Fruit fly (Drosophila melanogaster) whole organism, wandering third instar larva: Measurements from ENCODE around the gene Gba1a.

Experiments used
- Abd-B ChIP-seq: fragments of >200 bp; optimal IDR thresholded peaks from 2 replicates; lab custom pipeline; 2017; ENCODE audit warnings: missing biosample characterization, missing genetic modification characterization
- CG32264 ChIP-seq: fragments of 200-800 bp; sonication (Bioruptor generic); optimal IDR thresholded peaks from 2 replicates; lab custom pipeline; 2016; ENCODE audit warnings: missing biosample characterization, missing genetic modification characterization
- CG9705 ChIP-seq: fragments of 200-800 bp; sonication (Bioruptor generic); optimal IDR thresholded peaks from 2 replicates; lab custom pipeline; 2018; ENCODE audit warnings: missing biosample characterization, mild to moderate bottlenecking, missing genetic modification characterization
- CrebA ChIP-seq: fragments of 200-800 bp; sonication (Bioruptor generic); optimal IDR thresholded peaks from 2 replicates; lab custom pipeline; 2016; ENCODE audit warnings: missing biosample characterization, mild to moderate bottlenecking, missing genetic modification characterization, borderline replicate concordance
- Dfd ChIP-seq: fragments of >200 bp; optimal IDR thresholded peaks from 2 replicates; lab custom pipeline; 2017; ENCODE audit warnings: missing biosample characterization, missing genetic modification characterization
- Dif ChIP-seq: fragments of 200-275, 200-300 bp; sonication (Bioruptor generic); optimal IDR thresholded peaks from 2 replicates; lab custom pipeline; 2018; ENCODE audit warnings: missing biosample characterization, missing genetic modification characterization; ENCODE audit not compliant: partially characterized antibody
- GATAd ChIP-seq: sonication (Bioruptor generic); optimal IDR thresholded peaks from 2 replicates; lab custom pipeline; 2016; ENCODE audit warnings: missing biosample characterization, missing genetic modification characterization
- HLH106 ChIP-seq: fragments of 200-800 bp; optimal IDR thresholded peaks from 3 replicates; lab custom pipeline; 2019; ENCODE audit warnings: missing biosample characterization, mild to moderate bottlenecking, missing genetic modification characterization, moderate library complexity
- Hr78 ChIP-seq: fragments of >200 bp; optimal IDR thresholded peaks from 2 replicates; lab custom pipeline; 2017; ENCODE audit warnings: missing biosample characterization, missing genetic modification characterization
- Hr83 ChIP-seq: fragments of 200-300 bp; sonication (Bioruptor generic); optimal IDR thresholded peaks from 2 replicates; lab custom pipeline; 2016; ENCODE audit warnings: missing biosample characterization, mild to moderate bottlenecking, missing genetic modification characterization, moderate library complexity; ENCODE audit not compliant: poor library complexity, severe bottlenecking
- Jra ChIP-seq: sonication (Bioruptor generic); optimal IDR thresholded peaks from 2 replicates; lab custom pipeline; 2016; ENCODE audit warnings: missing biosample characterization, missing genetic modification characterization
- Mio ChIP-seq: sonication (Bioruptor generic); optimal IDR thresholded peaks from 2 replicates; lab custom pipeline; 2016; ENCODE audit warnings: missing biosample characterization, missing genetic modification characterization
- Myc ChIP-seq: fragments of >200 bp; optimal IDR thresholded peaks from 2 replicates; lab custom pipeline; 2017
- N ChIP-seq: fragments of >200 bp; optimal IDR thresholded peaks from 2 replicates; lab custom pipeline; 2018; ENCODE audit warnings: missing biosample characterization, missing external identifiers, missing genetic modification characterization
- OdsH ChIP-seq: fragments of 200-800 bp; sonication (Bioruptor generic); optimal IDR thresholded peaks from 2 replicates; lab custom pipeline; 2016; ENCODE audit warnings: missing biosample characterization, mild to moderate bottlenecking, missing genetic modification characterization
- Rel ChIP-seq, 2 experiments: fragments of 200-800 bp; sonication (Bioruptor generic) in 1 of 2; optimal IDR thresholded peaks; 2 replicates in 1 of 2; 3 replicates in 1 of 2; lab custom pipeline; 2016 to 2019; ENCODE audit warnings: mild to moderate bottlenecking in 2 of 2, missing biosample characterization in 2 of 2, missing genetic modification characterization in 2 of 2, moderate library complexity in 1 of 2
- Vsx2 ChIP-seq: fragments of 200-300, 225-300 bp; sonication (Bioruptor generic); optimal IDR thresholded peaks from 2 replicates; lab custom pipeline; 2018; ENCODE audit warnings: missing biosample characterization, missing genetic modification characterization; ENCODE audit not compliant: partially characterized antibody
- br ChIP-seq: fragments of 200-800 bp; sonication (Bioruptor generic); optimal IDR thresholded peaks from 2 replicates; lab custom pipeline; 2016; ENCODE audit warnings: missing biosample characterization, missing genetic modification characterization
- dl ChIP-seq, 2 experiments: fragments of 175-275, 200-275 bp in 1 of 2; fragments of 200-275 bp in 1 of 2; sonication (Bioruptor generic); optimal IDR thresholded peaks; lab custom pipeline; 2018; ENCODE audit warnings: mild to moderate bottlenecking in 2 of 2, missing biosample characterization in 2 of 2, missing genetic modification characterization in 2 of 2, moderate library complexity in 2 of 2; ENCODE audit not compliant: partially characterized antibody in 2 of 2, insufficient read depth in 1 of 2
- dmrt93B ChIP-seq: fragments of 200-800 bp; sonication (Bioruptor generic); optimal IDR thresholded peaks from 2 replicates; lab custom pipeline; 2018; ENCODE audit warnings: missing biosample characterization, mild to moderate bottlenecking, missing genetic modification characterization
- dsf ChIP-seq: sonication (Bioruptor generic); optimal IDR thresholded peaks from 2 replicates; lab custom pipeline; 2016; ENCODE audit warnings: missing biosample characterization, missing genetic modification characterization, borderline replicate concordance
- ey ChIP-seq: fragments of 200-800 bp; sonication (Bioruptor generic); optimal IDR thresholded peaks from 2 replicates; lab custom pipeline; 2016; ENCODE audit warnings: missing biosample characterization, missing genetic modification characterization
- foxo ChIP-seq, 2 experiments: fragments of 200-800 bp; sonication (Bioruptor generic); optimal IDR thresholded peaks; 2 replicates in 1 of 2; 3 replicates in 1 of 2; lab custom pipeline; 2016 to 2017; ENCODE audit warnings: missing biosample characterization in 2 of 2, missing genetic modification characterization in 2 of 2
- fru ChIP-seq: fragments of 200-800 bp; sonication (Bioruptor generic); optimal IDR thresholded peaks from 3 replicates; lab custom pipeline; 2016; ENCODE audit warnings: missing biosample characterization, mild to moderate bottlenecking, missing genetic modification characterization
- h ChIP-seq: fragments of 200-800 bp; sonication (Bioruptor generic); optimal IDR thresholded peaks from 3 replicates; lab custom pipeline; 2016; ENCODE audit warnings: missing biosample characterization, mild to moderate bottlenecking, missing genetic modification characterization
- jim ChIP-seq: fragments of 175-275, 200-325 bp; sonication (Bioruptor generic); optimal IDR thresholded peaks from 2 replicates; lab custom pipeline; 2016; ENCODE audit warnings: missing biosample characterization, mild to moderate bottlenecking, missing genetic modification characterization
- pan ChIP-seq: fragments of >200 bp; optimal IDR thresholded peaks from 2 replicates; lab custom pipeline; 2017
- psq ChIP-seq: fragments of 200-800 bp; sonication (Bioruptor generic); optimal IDR thresholded peaks from 3 replicates; lab custom pipeline; 2017; ENCODE audit warnings: missing biosample characterization, mild to moderate bottlenecking, missing genetic modification characterization, moderate library complexity
- rgr ChIP-seq: fragments of 200-800 bp; sonication (Bioruptor generic); optimal IDR thresholded peaks from 3 replicates; lab custom pipeline; 2016; ENCODE audit warnings: missing biosample characterization, mild to moderate bottlenecking, missing genetic modification characterization
- sage ChIP-seq: fragments of 200-800 bp; sonication (Bioruptor generic); optimal IDR thresholded peaks from 2 replicates; lab custom pipeline; 2016; ENCODE audit warnings: missing biosample characterization, mild to moderate bottlenecking, missing genetic modification characterization
- tai ChIP-seq: sonication (Bioruptor generic); optimal IDR thresholded peaks from 2 replicates; lab custom pipeline; 2016; ENCODE audit warnings: missing biosample characterization, missing genetic modification characterization
- usp ChIP-seq: fragments of >200 bp; optimal IDR thresholded peaks from 2 replicates; lab custom pipeline; 2017; ENCODE audit warnings: missing biosample characterization, missing genetic modification characterization
- woc ChIP-seq: sonication (Bioruptor generic); optimal IDR thresholded peaks from 2 replicates; lab custom pipeline; 2016; ENCODE audit warnings: missing biosample characterization, mild to moderate bottlenecking, missing genetic modification characterization

Gene Gba1a

dm6 chr3R:23679911-23680336, 20.5 kb upstream of the Gba1a start, which contains the start of gene eIF3d1:
TSS of gene eIF3d1 (plus strand) at chr3R:23680039.
- no peak for TF ChIP-seq dmrt93B (GFP tag; lab: Kevin White, UChicago)
- no peak for TF ChIP-seq OdsH (GFP tag; lab: Kevin White, UChicago)
- TF ChIP-seq br (GFP tag; lab: Kevin White, UChicago) = peak; percentile 1
- no peak for TF ChIP-seq fru (GFP tag; lab: Kevin White, UChicago)
- no peak for TF ChIP-seq h (GFP tag; lab: Kevin White, UChicago)
- no peak for TF ChIP-seq CG9705 (GFP tag; lab: Kevin White, UChicago)
- no peak for TF ChIP-seq Dfd (GFP tag; lab: Kevin White, UChicago)
- peak; percentile 32 for TF ChIP-seq Dif (GFP tag; lab: Kevin White, UChicago)
- no peak for TF ChIP-seq foxo (GFP tag; optimal IDR thresholded peaks at IDR 0.05; lab: Kevin White, UChicago)
- TF ChIP-seq HLH106 (tag; lab: Kevin White, UChicago) = peak; percentile 17
- TF ChIP-seq dsf = no peak
- no peak for TF ChIP-seq Hr78
- TF ChIP-seq Jra (GFP tag; lab: Kevin White, UChicago) = no peak
- no peak for TF ChIP-seq woc (GFP tag; lab: Kevin White, UChicago)
- TF ChIP-seq dl (GFP tag; optimal IDR thresholded peaks at IDR 0.05; lab: Kevin White, UChicago; ENCODE audit: insufficient read depth in 1 of 2, partially characterized antibody in 2 of 2) = peak in 1 of 2 experiments; percentile 1
- TF ChIP-seq N (GFP tag; lab: Kevin White, UChicago) = no peak
- TF ChIP-seq Rel (GFP tag; optimal IDR thresholded peaks at IDR 0.05; lab: Kevin White, UChicago) = no peak
- TF ChIP-seq Rel (tag; optimal IDR thresholded peaks at IDR 0.05; lab: Kevin White, UChicago) = no peak
- TF ChIP-seq CrebA = no peak
- peak; percentile 11 for TF ChIP-seq Myc (lab: Kevin White, UChicago)
- peak; percentile 21 for TF ChIP-seq rgr
- TF ChIP-seq sage (GFP tag; lab: Kevin White, UChicago) = no peak
- TF ChIP-seq, all 38 proteins: peak for 6

- TF ChIP-seq dmrt93B (GFP tag; lab: Kevin White, UChicago) (no peak), Abd-B (GFP tag; lab: Kevin White, UChicago) (no peak), HLH106 (tag; lab: Kevin White, UChicago) (no peak), Hr83 (GFP tag; lab: Kevin White, UChicago) (no peak), CG32264 (no peak), Dfd (GFP tag; lab: Kevin White, UChicago) (no peak), GATAd (GFP tag; lab: Kevin White, UChicago) (no peak), tai (GFP tag; lab: Kevin White, UChicago) (no peak), dsf (no peak), woc (GFP tag; lab: Kevin White, UChicago) (no peak), OdsH (GFP tag; lab: Kevin White, UChicago) (no peak), rgr (no peak), Hr78 (no peak), Dif (GFP tag; lab: Kevin White, UChicago) (no peak), Vsx2 (GFP tag; lab: Kevin White, UChicago) (no peak), Jra (GFP tag; lab: Kevin White, UChicago) (no peak), jim (GFP tag; lab: Kevin White, UChicago) (no peak)
These were observed 18.2 kb upstream of the Gba1a start, which contains the start of gene CG16710 for dm6 chr3R:23682203-23682602. TSS of gene CG16710 (plus strand) at chr3R:23682503.

- TF ChIP-seq psq (GFP tag; lab: Kevin White, UChicago) (no peak), woc (GFP tag; lab: Kevin White, UChicago) (no peak), tai (GFP tag; lab: Kevin White, UChicago) (no peak), GATAd (GFP tag; lab: Kevin White, UChicago) (no peak), ey (no peak), Mio (GFP tag; lab: Kevin White, UChicago) (no peak), Vsx2 (GFP tag; lab: Kevin White, UChicago) (no peak), N (GFP tag; lab: Kevin White, UChicago) (no peak), usp (GFP tag; lab: Kevin White, UChicago) (no peak), rgr (no peak), HLH106 (tag; lab: Kevin White, UChicago) (no peak), Myc (lab: Kevin White, UChicago) (no peak), Dfd (GFP tag; lab: Kevin White, UChicago) (no peak), Rel (GFP tag; optimal IDR thresholded peaks at IDR 0.05; lab: Kevin White, UChicago) (no peak), Rel (tag; optimal IDR thresholded peaks at IDR 0.05; lab: Kevin White, UChicago) (no peak), dsf (no peak), jim (GFP tag; lab: Kevin White, UChicago) (no peak), pan (lab: Kevin White, UChicago) (no peak), CG32264 (no peak), CG9705 (GFP tag; lab: Kevin White, UChicago) (no peak), Hr83 (GFP tag; lab: Kevin White, UChicago) (no peak)
- TF ChIP-seq, all 38 proteins: peak for 0
These were observed 16.7 kb upstream of the Gba1a start, which contains the start of gene CG18754 for dm6 chr3R:23683757-23684156. TSS of gene CG18754 (plus strand) at chr3R:23684057.
